Worm (Caenorhabditis elegans): Measurements from ENCODE around the gene srxa-7.

The srxa-7 gene

ce11 chrV:16355941-16356340, 48.6 kb downstream of the srxa-7 start (continued):
- peak; percentile 32 for TF ChIP-seq unc-130 (GFP tag; optimal IDR thresholded peaks at IDR 0.05)
- TF ChIP-seq lin-13 (GFP tag; optimal IDR thresholded peaks at IDR 0.05), result peak; percentile 6
- TF ChIP-seq snpc-4 (tag; optimal IDR thresholded peaks at IDR 0.05), result no peak
- TF ChIP-seq ceh-44 (GFP tag; IDR thresholded peaks at IDR 0.05), result no peak
- TF ChIP-seq gei-8 (GFP tag; optimal IDR thresholded peaks at IDR 0.05), result peak; percentile 48
- TF ChIP-seq Y48G9A.11 (GFP tag; IDR thresholded peaks at IDR 0.05), result no peak
- TF ChIP-seq dmd-8 (GFP tag; IDR thresholded peaks at IDR 0.05), result 0 out of 2 replicates have a peak, but pooled peaks have one; percentile 54
- TF ChIP-seq nhr-76 (tag; optimal IDR thresholded peaks at IDR 0.05), result no peak
- peak; percentile 64 for TF ChIP-seq F37D6.2 (tag; optimal IDR thresholded peaks at IDR 0.05)
- no peak; the same call in 1 of the 2 replicates for TF ChIP-seq zfp-3 (GFP tag; conservative IDR thresholded peaks at IDR 0.05)
- TF ChIP-seq F49E8.2 (tag; optimal IDR thresholded peaks at IDR 0.05; ENCODE audit: borderline replicate concordance), result no peak
- TF ChIP-seq hlh-11 (tag; optimal IDR thresholded peaks at IDR 0.05), result peak; percentile 97
- no peak for TF ChIP-seq cey-2 (tag; optimal IDR thresholded peaks at IDR 0.05; ENCODE audit: borderline replicate concordance, insufficient read depth)
- peak; percentile 75 for TF ChIP-seq nhr-102 (tag; optimal IDR thresholded peaks at IDR 0.05)
- TF ChIP-seq lin-38 (GFP tag; IDR thresholded peaks at IDR 0.05), result peak; percentile 65
- peak; percentile 81 for TF ChIP-seq duxl-1 (tag; optimal IDR thresholded peaks at IDR 0.05; ENCODE audit: poor library complexity)
- TF ChIP-seq mxl-3 (GFP tag; optimal IDR thresholded peaks at IDR 0.05), result peak; percentile 91
- TF ChIP-seq lim-7 (GFP tag; IDR thresholded peaks at IDR 0.05), result no peak
- peak; percentile 85 to 96 for TF ChIP-seq mdl-1 (tag; optimal IDR thresholded peaks at IDR 0.05)
- peak; percentile 96 for TF ChIP-seq dmd-6 (GFP tag; IDR thresholded peaks at IDR 0.05)
- peak; percentile 70 for TF ChIP-seq vab-7 (GFP tag; IDR thresholded peaks at IDR 0.05)
- no peak for TF ChIP-seq ceh-62 (tag; optimal IDR thresholded peaks at IDR 0.05)
- TF ChIP-seq hmg-1.1 (GFP tag; IDR thresholded peaks at IDR 0.05), result peak; percentile 98
- peak; percentile 36; the same call in 1 of the 2 replicates for TF ChIP-seq Y75B8A.6 (GFP tag; IDR thresholded peaks at IDR 0.05)
- peak; percentile 84 for TF ChIP-seq nhr-10 (tag; optimal IDR thresholded peaks at IDR 0.05)
- peak; percentile 72; the same call in 1 of the 2 replicates for TF ChIP-seq T26A8.4 (GFP tag; IDR thresholded peaks at IDR 0.05)
- TF ChIP-seq ZK337.2 (GFP tag; IDR thresholded peaks at IDR 0.05), result no peak
- TF ChIP-seq nhr-77 (tag; optimal IDR thresholded peaks at IDR 0.05), result peak; percentile 93
- no peak for TF ChIP-seq D1046.2 (GFP tag; IDR thresholded peaks at IDR 0.05)
- no peak for TF ChIP-seq snpc-1.2 (GFP tag; IDR thresholded peaks at IDR 0.05)
- TF ChIP-seq saeg-2 (GFP tag; IDR thresholded peaks at IDR 0.05), result peak; percentile 83; the same call in 1 of the 2 replicates
- peak; percentile 88 for TF ChIP-seq egl-43 (GFP tag; IDR thresholded peaks at IDR 0.05)
- TF ChIP-seq hif-1 (tag; optimal IDR thresholded peaks at IDR 0.05), result peak in 1 of 2 experiments; percentile 80
- no peak for TF ChIP-seq zip-2 (tag; optimal IDR thresholded peaks at IDR 0.05)
- no peak for TF ChIP-seq pqm-1 (tag; optimal IDR thresholded peaks at IDR 0.05)
- peak; percentile 92 for TF ChIP-seq set-16 (GFP tag; IDR thresholded peaks at IDR 0.05)
- no peak for TF ChIP-seq lin-15B (tag; optimal IDR thresholded peaks at IDR 0.05)
- TF ChIP-seq tra-1 (GFP tag; IDR thresholded peaks at IDR 0.05), result peak; percentile 92
- peak; percentile 14 for TF ChIP-seq F10B5.3 (tag; optimal IDR thresholded peaks at IDR 0.05)
- TF ChIP-seq nhr-25 (tag; optimal IDR thresholded peaks at IDR 0.05; ENCODE audit: borderline replicate concordance, insufficient read depth), result peak; percentile 50
- peak; percentile 58 for TF ChIP-seq fkh-10 (GFP tag; optimal IDR thresholded peaks at IDR 0.05)
- TF ChIP-seq nhr-6 (tag; optimal IDR thresholded peaks at IDR 0.05), result peak; percentile 79
- TF ChIP-seq daf-19 (GFP tag; conservative IDR thresholded peaks at IDR 0.05), result no peak
- TF ChIP-seq dpl-1 (GFP tag; optimal IDR thresholded peaks at IDR 0.05), result peak; percentile 47
- peak; percentile 55 for TF ChIP-seq ztf-7 (tag; optimal IDR thresholded peaks at IDR 0.05)
- peak; percentile 8 for TF ChIP-seq zfp-2 (tag; optimal IDR thresholded peaks at IDR 0.05)
- TF ChIP-seq lin-1 (GFP tag; IDR thresholded peaks at IDR 0.05), result peak; percentile 90
- peak; percentile 92 for TF ChIP-seq nhr-48 (tag; optimal IDR thresholded peaks at IDR 0.05)
- TF ChIP-seq nhr-11 (tag; optimal IDR thresholded peaks at IDR 0.05), result peak; percentile 68
- peak; percentile 57; the same call in 1 of the 2 replicates for TF ChIP-seq nhr-42 (GFP tag; IDR thresholded peaks at IDR 0.05)
- TF ChIP-seq fos-1 (tag; optimal IDR thresholded peaks at IDR 0.05), result no peak
